Fruit fly (Drosophila melanogaster) whole organism, embryonic: ENCODE data around the gene CG33286.
A peak's percentile ranks its signal among the peaks of the same experiment; 100 is the strongest.

Source experiments
- Bteb2 ChIP-seq: fragments of 200-800 bp; sonication (Bioruptor generic); optimal IDR thresholded peaks from 2 replicates; lab custom pipeline; 2016; ENCODE audit warnings: missing biosample characterization, missing genetic modification characterization
- CG1024 ChIP-seq: fragments of 200-800 bp; sonication (Bioruptor generic); IDR thresholded peaks from 2 replicates; pipeline ENCODE4 v1.3.6; 2022; ENCODE audit warnings: missing biosample characterization, missing genetic modification characterization
- CG10267 ChIP-seq: fragments of 200-800 bp; sonication (Bioruptor generic); optimal IDR thresholded peaks from 2 replicates; lab custom pipeline; 2018; ENCODE audit warnings: missing biosample characterization, mild to moderate bottlenecking, missing genetic modification characterization, moderate library complexity
- CG11504 ChIP-seq: fragments of 200-800 bp; sonication (Bioruptor generic); optimal IDR thresholded peaks from 3 replicates; lab custom pipeline; 2019; ENCODE audit warnings: missing biosample characterization, mild to moderate bottlenecking, missing genetic modification characterization, moderate library complexity
- CG11723 ChIP-seq: fragments of 200-800 bp; sonication (Bioruptor generic); optimal IDR thresholded peaks from 2 replicates; lab custom pipeline; 2017; ENCODE audit warnings: missing biosample characterization, mild to moderate bottlenecking, missing genetic modification characterization
- CG12236 ChIP-seq: fragments of 200-800 bp; sonication (Bioruptor generic); optimal IDR thresholded peaks from 2 replicates; lab custom pipeline; 2016; ENCODE audit warnings: missing biosample characterization, missing genetic modification characterization
- CG13424 ChIP-seq: fragments of 200-800 bp; sonication (Bioruptor generic); optimal IDR thresholded peaks from 2 replicates; lab custom pipeline; 2019; ENCODE audit warnings: missing biosample characterization, mild to moderate bottlenecking, missing genetic modification characterization, moderate library complexity
- CG13775 ChIP-seq: fragments of 200-800 bp; sonication (Bioruptor generic); optimal IDR thresholded peaks from 3 replicates; lab custom pipeline; 2017; ENCODE audit warnings: missing biosample characterization, mild to moderate bottlenecking, missing genetic modification characterization
- CG14965 ChIP-seq: fragments of 200-800 bp; sonication (Bioruptor generic); optimal IDR thresholded peaks from 2 replicates; lab custom pipeline; 2016; ENCODE audit warnings: missing biosample characterization, missing genetic modification characterization, borderline replicate concordance
- CG15479 ChIP-seq: fragments of 200-800 bp; sonication (Bioruptor generic); optimal IDR thresholded peaks from 3 replicates; lab custom pipeline; 2019; ENCODE audit warnings: missing biosample characterization, mild to moderate bottlenecking, missing genetic modification characterization, moderate library complexity
- CG2712 ChIP-seq: fragments of 200-800 bp; optimal IDR thresholded peaks from 3 replicates; lab custom pipeline; 2019; ENCODE audit warnings: missing biosample characterization, mild to moderate bottlenecking, missing genetic modification characterization, moderate library complexity
- CG30431 ChIP-seq: fragments of 200-800 bp; sonication (Bioruptor generic); optimal IDR thresholded peaks from 2 replicates; lab custom pipeline; 2017; ENCODE audit warnings: missing biosample characterization, missing genetic modification characterization
- CG33557 ChIP-seq: fragments of 200-800 bp; sonication (Bioruptor generic); optimal IDR thresholded peaks from 2 replicates; lab custom pipeline; 2019; ENCODE audit warnings: missing biosample characterization, mild to moderate bottlenecking, missing genetic modification characterization, moderate library complexity
- CG4820 ChIP-seq: fragments of 200-800 bp; sonication (Bioruptor generic); optimal IDR thresholded peaks from 3 replicates; lab custom pipeline; 2016; ENCODE audit warnings: missing biosample characterization, missing genetic modification characterization
- CG7745 ChIP-seq: fragments of 200-800 bp; sonication (Bioruptor generic); optimal IDR thresholded peaks from 2 replicates; lab custom pipeline; 2018; ENCODE audit warnings: missing biosample characterization, mild to moderate bottlenecking, missing genetic modification characterization, moderate library complexity
- CG9727 ChIP-seq: fragments of 200-800 bp; sonication (Bioruptor generic); optimal IDR thresholded peaks from 3 replicates; lab custom pipeline; 2017; ENCODE audit warnings: missing biosample characterization, mild to moderate bottlenecking, missing genetic modification characterization
- Chrac-16 ChIP-seq: fragments of 200-800 bp; sonication (Bioruptor generic); optimal IDR thresholded peaks from 3 replicates; lab custom pipeline; 2016; ENCODE audit warnings: missing biosample characterization, missing genetic modification characterization
- D19A ChIP-seq: fragments of 200-800 bp; optimal IDR thresholded peaks from 3 replicates; lab custom pipeline; 2019; ENCODE audit warnings: missing biosample characterization, mild to moderate bottlenecking, missing genetic modification characterization, moderate library complexity
- HLH54F ChIP-seq: fragments of 200-800 bp; sonication (Bioruptor generic); optimal IDR thresholded peaks from 3 replicates; lab custom pipeline; 2016; ENCODE audit warnings: missing biosample characterization, missing genetic modification characterization
- Hr51 ChIP-seq, 2 experiments: fragments of 200-800 bp; sonication (Bioruptor generic); optimal IDR thresholded peaks; 2 replicates in 1 of 2; 3 replicates in 1 of 2; lab custom pipeline; 2016 to 2018; ENCODE audit warnings: missing biosample characterization in 2 of 2, missing genetic modification characterization in 2 of 2, mild to moderate bottlenecking in 1 of 2, moderate library complexity in 1 of 2
- Lhr ChIP-seq: fragments of 200-800 bp; sonication (Bioruptor generic); optimal IDR thresholded peaks from 3 replicates; lab custom pipeline; 2017; ENCODE audit warnings: mild to moderate bottlenecking, missing biosample characterization, missing genetic modification reagents, missing genetic modification characterization
- Meics ChIP-seq: fragments of 200-800 bp; sonication (Bioruptor generic); optimal IDR thresholded peaks from 2 replicates; lab custom pipeline; 2017; ENCODE audit warnings: missing biosample characterization, mild to moderate bottlenecking, missing genetic modification characterization
- Nf-YB ChIP-seq: fragments of 200-800 bp; sonication (Bioruptor generic); optimal IDR thresholded peaks from 3 replicates; lab custom pipeline; 2019; ENCODE audit warnings: missing biosample characterization, mild to moderate bottlenecking, missing genetic modification characterization, moderate library complexity
- Sox102F ChIP-seq: fragments of 200-800 bp; sonication (Bioruptor generic); optimal IDR thresholded peaks from 2 replicates; lab custom pipeline; 2018; ENCODE audit warnings: missing biosample characterization, mild to moderate bottlenecking, missing genetic modification characterization, moderate library complexity
- Xbp1 ChIP-seq: fragments of 200-800 bp; sonication (Bioruptor generic); optimal IDR thresholded peaks from 3 replicates; lab custom pipeline; 2016; ENCODE audit warnings: missing biosample characterization, mild to moderate bottlenecking, missing genetic modification characterization
- Xrp1 ChIP-seq: fragments of 200-800 bp; sonication (Bioruptor generic); IDR thresholded peaks from 2 replicates; pipeline ENCODE4 v1.3.6; 2022; ENCODE audit warnings: missing biosample characterization, missing genetic modification characterization
- crol ChIP-seq: fragments of 200-800 bp; sonication (Bioruptor generic); IDR thresholded peaks from 2 replicates; pipeline ENCODE4 v1.3.6; 2022; ENCODE audit warnings: missing biosample characterization, missing genetic modification characterization
- danr ChIP-seq: fragments of 200-800 bp; sonication (Bioruptor generic); IDR thresholded peaks from 2 replicates; pipeline ENCODE4 v1.3.6; 2022; ENCODE audit warnings: missing biosample characterization, missing genetic modification characterization
- dmrt11E ChIP-seq: fragments of 200-800 bp; sonication (Bioruptor generic); optimal IDR thresholded peaks from 3 replicates; lab custom pipeline; 2018; ENCODE audit warnings: missing biosample characterization, mild to moderate bottlenecking, missing genetic modification characterization, moderate library complexity
- ewg ChIP-seq: fragments of 200-800 bp; sonication (Bioruptor generic); optimal IDR thresholded peaks from 3 replicates; lab custom pipeline; 2017; ENCODE audit warnings: mild to moderate bottlenecking, missing biosample characterization, missing genetic modification reagents, missing genetic modification characterization
- gsb ChIP-seq: fragments of 200-800 bp; sonication (Bioruptor generic); IDR thresholded peaks from 2 replicates; pipeline ENCODE4 v1.3.6; 2022; ENCODE audit warnings: missing biosample characterization, missing genetic modification characterization
- ham ChIP-seq: fragments of 200-800 bp; sonication (Bioruptor generic); IDR thresholded peaks from 2 replicates; pipeline ENCODE4 v1.3.6; 2022; ENCODE audit warnings: missing biosample characterization, missing genetic modification characterization
- hbn ChIP-seq: fragments of 200-800 bp; sonication (Bioruptor generic); IDR thresholded peaks from 2 replicates; pipeline ENCODE4 v1.3.6; 2022; ENCODE audit warnings: missing biosample characterization, missing genetic modification characterization; ENCODE audit not compliant: partially characterized antibody
- jumu ChIP-seq: fragments of 200-800 bp; sonication (Bioruptor generic); optimal IDR thresholded peaks from 3 replicates; lab custom pipeline; 2016; ENCODE audit warnings: missing biosample characterization, missing genetic modification characterization
- maf-S ChIP-seq: fragments of 200-800 bp; sonication (Bioruptor generic); optimal IDR thresholded peaks from 2 replicates; lab custom pipeline; 2016; ENCODE audit warnings: missing biosample characterization, missing genetic modification characterization
- nau ChIP-seq: fragments of 200-800 bp; sonication (Bioruptor generic); optimal IDR thresholded peaks from 3 replicates; lab custom pipeline; 2017; ENCODE audit warnings: missing biosample characterization, mild to moderate bottlenecking, missing genetic modification characterization, missing genetic modification reagents
- nom ChIP-seq: fragments of 200-800 bp; sonication (Bioruptor generic); optimal IDR thresholded peaks from 2 replicates; lab custom pipeline; 2017; ENCODE audit warnings: missing biosample characterization, missing genetic modification characterization, mild to moderate bottlenecking, moderate library complexity, missing genetic modification reagents
- otp ChIP-seq: fragments of 200-800 bp; sonication (Bioruptor generic); IDR thresholded peaks from 3 replicates; pipeline ENCODE4, ENCODE4 v1.3.6; 2022; ENCODE audit warnings: missing biosample characterization, missing genetic modification characterization
- run ChIP-seq: fragments of 200-800 bp; sonication (Bioruptor generic); optimal IDR thresholded peaks from 3 replicates; lab custom pipeline; 2018; ENCODE audit warnings: missing biosample characterization, mild to moderate bottlenecking, missing genetic modification characterization
- schlank ChIP-seq: fragments of 200-800 bp; sonication (Bioruptor generic); optimal IDR thresholded peaks from 2 replicates; lab custom pipeline; 2018; ENCODE audit warnings: missing biosample characterization, mild to moderate bottlenecking, missing genetic modification characterization
- tup ChIP-seq: fragments of 200-800 bp; sonication (Bioruptor generic); optimal IDR thresholded peaks from 2 replicates; lab custom pipeline; 2016; ENCODE audit warnings: missing biosample characterization, mild to moderate bottlenecking, missing genetic modification characterization, moderate library complexity
- zf30C ChIP-seq: fragments of 200-800 bp; sonication (Bioruptor generic); optimal IDR thresholded peaks from 3 replicates; lab custom pipeline; 2018; ENCODE audit warnings: missing biosample characterization, mild to moderate bottlenecking, missing genetic modification characterization

CG33286 gene

dm6 chr3L:20930059-20930785 lies 44.3 kb downstream of the CG33286 start (continued):
- TF ChIP-seq CG33557: peak; percentile 4
- TF ChIP-seq D19A (tag; lab: Kevin White, UChicago): peak; percentile 71
- TF ChIP-seq otp (GFP tag; lab: Robert Waterston, UW): no peak
- TF ChIP-seq tup (GFP tag; lab: Kevin White, UChicago): no peak
- TF ChIP-seq Meics (GFP tag; lab: Kevin White, UChicago): no peak
- peak; percentile 32 for TF ChIP-seq CG13775 (GFP tag; lab: Kevin White, UChicago)
- peak; percentile 63 for TF ChIP-seq CG7745 (tag; lab: Kevin White, UChicago)
- peak; percentile 48 for TF ChIP-seq zf30C (GFP tag; lab: Kevin White, UChicago)
- no peak for TF ChIP-seq maf-S
- TF ChIP-seq Chrac-16 (GFP tag; lab: Kevin White, UChicago): no peak
- peak; percentile 9 for TF ChIP-seq run (tag; lab: Kevin White, UChicago)
- TF ChIP-seq CG12236 (GFP tag; lab: Kevin White, UChicago): no peak
- peak; percentile 73 for TF ChIP-seq Sox102F (GFP tag; lab: Kevin White, UChicago)
- TF ChIP-seq dmrt11E (tag; lab: Kevin White, UChicago): peak; percentile 82
- peak; percentile 72 for TF ChIP-seq CG11504
- TF ChIP-seq hbn (GFP tag; lab: Robert Waterston, UW): no peak
- TF ChIP-seq CG11723: peak; percentile 5
- TF ChIP-seq schlank: no peak
- peak in 1 of 2 experiments; percentile 45 for TF ChIP-seq Hr51 (GFP tag; optimal IDR thresholded peaks at IDR 0.05; lab: Kevin White, UChicago)
- peak; percentile 39; the same call in 1 of the 2 replicates for TF ChIP-seq Xrp1 (GFP tag; lab: Robert Waterston, UW)
- TF ChIP-seq CG1024 (GFP tag; lab: Robert Waterston, UW): no peak
- peak; percentile 59 for TF ChIP-seq CG9727 (GFP tag; lab: Kevin White, UChicago)
- TF ChIP-seq danr: no peak
- TF ChIP-seq nom (GFP tag; lab: Kevin White, UChicago): peak; percentile 26
- peak; percentile 9 for TF ChIP-seq Lhr (GFP tag; lab: Kevin White, UChicago)
- TF ChIP-seq Nf-YB (GFP tag; lab: Kevin White, UChicago): peak; percentile 24
- no peak for TF ChIP-seq crol (GFP tag; lab: Robert Waterston, UW)
- no peak for TF ChIP-seq nau (GFP tag; lab: Kevin White, UChicago)
- peak; percentile 83 for TF ChIP-seq CG2712 (tag; lab: Kevin White, UChicago)
- TF ChIP-seq ham (GFP tag; lab: Robert Waterston, UW): no peak
- TF ChIP-seq gsb (GFP tag; lab: Robert Waterston, UW): no peak
- TF ChIP-seq HLH54F: no peak
- no peak for TF ChIP-seq CG14965
- TF ChIP-seq CG15479 (GFP tag; lab: Kevin White, UChicago): no peak
- TF ChIP-seq CG30431 (GFP tag; lab: Kevin White, UChicago): peak; percentile 17
- no peak for TF ChIP-seq Bteb2 (GFP tag; lab: Kevin White, UChicago)
- TF ChIP-seq CG13424 (tag; lab: Kevin White, UChicago): peak; percentile 48
- no peak for TF ChIP-seq jumu (GFP tag; lab: Kevin White, UChicago)
- peak; percentile 36 for TF ChIP-seq ewg
- TF ChIP-seq Xbp1: peak; percentile 14
- TF ChIP-seq CG4820 (GFP tag; lab: Kevin White, UChicago): no peak
- TF ChIP-seq CG10267 (tag; lab: Kevin White, UChicago): peak; percentile 68
